Worm (Caenorhabditis elegans) whole organism, young adult: ENCODE data around the gene F10A3.11.

Experiments
- B0019.2 ChIP-seq: fragments of 200-800 bp; sonication (Bioruptor generic); conservative IDR thresholded peaks from 2 replicates; pipeline ENCODE4 v1.3.6; 2022; ENCODE audit warnings: missing genetic modification reagents, missing genetic modification characterization, missing compliant biosample characterization
- C06A6.2 ChIP-seq: fragments of 200-800 bp; sonication (Bioruptor generic); conservative IDR thresholded peaks from 2 replicates; pipeline ENCODE4 v1.3.6; 2022; ENCODE audit warnings: missing genetic modification characterization, missing compliant biosample characterization
- D2030.7 ChIP-seq: fragments of 200-800 bp; sonication (Bioruptor generic); IDR thresholded peaks from 2 replicates; pipeline ENCODE4 v1.3.6; 2022; ENCODE audit warnings: missing genetic modification reagents, missing genetic modification characterization, missing compliant biosample characterization
- F23B12.7 ChIP-seq: sonication (generic microtip); optimal IDR thresholded peaks from 2 replicates; lab custom pipeline; 2017; ENCODE audit warnings: missing genetic modification characterization, mild to moderate bottlenecking, missing compliant biosample characterization, antibody characterized with exemption, moderate library complexity; ENCODE audit not compliant: insufficient read depth
- F33H1.4 ChIP-seq: fragments of 200-800 bp; sonication (Bioruptor generic); IDR thresholded peaks from 2 replicates; pipeline ENCODE4 v1.3.6; 2022; ENCODE audit warnings: missing genetic modification reagents, missing genetic modification characterization, missing compliant biosample characterization
- F52B5.7 ChIP-seq: sonication (generic microtip); optimal IDR thresholded peaks from 2 replicates; lab custom pipeline; 2016; ENCODE audit warnings: mild to moderate bottlenecking, missing genetic modification characterization, missing compliant biosample characterization
- F55B11.4 ChIP-seq: sonication (generic microtip); optimal IDR thresholded peaks from 2 replicates; lab custom pipeline; 2016; ENCODE audit warnings: missing compliant biosample characterization, missing genetic modification characterization, borderline replicate concordance; ENCODE audit not compliant: insufficient read depth
- Y53G8AR.9 ChIP-seq: fragments of 200-800 bp; sonication (Bioruptor generic); conservative IDR thresholded peaks from 2 replicates; pipeline ENCODE4 v1.3.6; 2022; ENCODE audit warnings: missing genetic modification reagents, missing genetic modification characterization, missing compliant biosample characterization
- aptf-2 ChIP-seq: fragments of 200-800 bp; sonication (Bioruptor generic); conservative IDR thresholded peaks from 2 replicates; pipeline ENCODE4 v1.3.6; 2022; ENCODE audit warnings: missing genetic modification reagents, missing genetic modification characterization, missing compliant biosample characterization
- attf-6 ChIP-seq: fragments of 200-800 bp; sonication (Bioruptor generic); IDR thresholded peaks from 2 replicates; pipeline ENCODE4 v1.3.6; 2022; ENCODE audit warnings: missing genetic modification reagents, missing genetic modification characterization, missing compliant biosample characterization
- cebp-1 ChIP-seq, 2 experiments: fragments of 200-800 bp in 1 of 2; sonication (Bioruptor generic) in 1 of 2; sonication (generic microtip) in 1 of 2; IDR thresholded peaks in 1 of 2; optimal IDR thresholded peaks in 1 of 2; 2 replicates each; pipeline versions ENCODE4 v1.3.6 to Lab custom; 2017 to 2022; ENCODE audit warnings: missing compliant biosample characterization in 2 of 2, missing genetic modification characterization in 2 of 2, mild to moderate bottlenecking in 1 of 2, missing genetic modification reagents in 1 of 2, moderate library complexity in 1 of 2
- ceh-100 ChIP-seq: fragments of 200-800 bp; sonication (Bioruptor generic); IDR thresholded peaks from 2 replicates; pipeline ENCODE4 v1.3.6; 2022; ENCODE audit warnings: missing genetic modification reagents, missing genetic modification characterization, missing compliant biosample characterization
- ceh-27 ChIP-seq: fragments of 200-800 bp; sonication (Bioruptor generic); optimal IDR thresholded peaks from 2 replicates; lab custom pipeline; 2018; ENCODE audit warnings: mild to moderate bottlenecking, missing genetic modification characterization, moderate library complexity, missing compliant biosample characterization
- ceh-40 ChIP-seq: fragments of 200-800 bp; sonication (Bioruptor generic); IDR thresholded peaks from 2 replicates; pipeline ENCODE4 v1.3.6; 2022; ENCODE audit warnings: missing genetic modification characterization, missing compliant biosample characterization
- ceh-91 ChIP-seq: fragments of 200-800 bp; sonication (Bioruptor generic); IDR thresholded peaks from 2 replicates; pipeline ENCODE4 v1.3.6; 2022; ENCODE audit warnings: missing genetic modification reagents, missing genetic modification characterization, missing compliant biosample characterization
- chd-7 ChIP-seq: sonication (generic microtip); optimal IDR thresholded peaks from 2 replicates; lab custom pipeline; 2016; ENCODE audit warnings: mild to moderate bottlenecking, missing genetic modification characterization, moderate library complexity, missing compliant biosample characterization
- die-1 ChIP-seq: sonication (generic microtip); optimal IDR thresholded peaks from 2 replicates; lab custom pipeline; 2016; ENCODE audit warnings: missing genotype, mild to moderate bottlenecking, missing genetic modification characterization, missing compliant biosample characterization
- ekl-4 ChIP-seq: fragments of 200-800 bp; sonication (Bioruptor generic); IDR thresholded peaks from 2 replicates; pipeline ENCODE4 v1.3.6; 2022; ENCODE audit warnings: missing genetic modification reagents, missing genetic modification characterization, missing compliant biosample characterization
- ets-4 ChIP-seq: fragments of 200-800 bp; sonication (Bioruptor generic); optimal IDR thresholded peaks from 2 replicates; lab custom pipeline; 2018; ENCODE audit warnings: mild to moderate bottlenecking, missing genetic modification characterization, missing compliant biosample characterization
- him-1 ChIP-seq: sonication (generic microtip); optimal IDR thresholded peaks from 2 replicates; lab custom pipeline; 2016; ENCODE audit warnings: missing genotype, missing genetic modification reagents, missing genetic modification characterization, missing compliant biosample characterization
- hmg-20 ChIP-seq: fragments of 200-800 bp; sonication (Bioruptor generic); IDR thresholded peaks from 2 replicates; pipeline ENCODE4 v1.3.6; 2022; ENCODE audit warnings: missing genetic modification reagents, missing genetic modification characterization, missing compliant biosample characterization
- hsf-1 ChIP-seq: fragments of 200-800 bp; sonication (Bioruptor generic); IDR thresholded peaks from 2 replicates; pipeline ENCODE4 v1.3.6; 2022; ENCODE audit warnings: missing genetic modification reagents, missing genetic modification characterization, missing compliant biosample characterization
- lag-1 ChIP-seq: fragments of 200-800 bp; sonication (Bioruptor generic); IDR thresholded peaks from 2 replicates; pipeline ENCODE4 v1.3.6; 2022; ENCODE audit warnings: missing genetic modification reagents, missing genetic modification characterization, missing compliant biosample characterization
- lin-35 ChIP-seq, 3 experiments: fragments of 150-350 bp in 2 of 3; sonication (generic microtip) in 1 of 3; optimal IDR thresholded peaks; 2 replicates each; lab custom pipeline; 2014 to 2018; ENCODE audit warnings: missing biosample characterization in 3 of 3, missing genetic modification characterization in 3 of 3, missing genetic modification reagents in 3 of 3
- madf-6 ChIP-seq: fragments of 200-800 bp; sonication (Bioruptor generic); IDR thresholded peaks from 2 replicates; pipeline ENCODE4 v1.3.6; 2022; ENCODE audit warnings: missing genetic modification reagents, missing genetic modification characterization, missing compliant biosample characterization
- mcd-1 ChIP-seq: fragments of 200-800 bp; sonication (Bioruptor generic); IDR thresholded peaks from 2 replicates; pipeline ENCODE4 v1.3.6; 2022; ENCODE audit warnings: missing genetic modification reagents, missing genetic modification characterization, missing compliant biosample characterization
- mes-4 ChIP-seq: sonication (generic microtip); optimal IDR thresholded peaks from 2 replicates; lab custom pipeline; 2016; ENCODE audit warnings: missing genotype, missing genetic modification characterization, missing compliant biosample characterization
- nhr-120 ChIP-seq: fragments of 200-800 bp; sonication (Bioruptor generic); IDR thresholded peaks from 2 replicates; pipeline ENCODE4 v1.3.6; 2022; ENCODE audit warnings: missing genetic modification characterization, missing compliant biosample characterization
- nhr-179 ChIP-seq: sonication (generic microtip); optimal IDR thresholded peaks from 2 replicates; lab custom pipeline; 2016; ENCODE audit warnings: mild to moderate bottlenecking, missing genetic modification characterization, missing compliant biosample characterization
- nhr-27 ChIP-seq: fragments of 200-800 bp; sonication (Bioruptor generic); optimal IDR thresholded peaks from 2 replicates; lab custom pipeline; 2018; ENCODE audit warnings: mild to moderate bottlenecking, missing genetic modification characterization, moderate library complexity, missing compliant biosample characterization
- pbrm-1 ChIP-seq: fragments of 200-800 bp; sonication (Bioruptor generic); IDR thresholded peaks from 2 replicates; pipeline ENCODE4 v1.3.6; 2022; ENCODE audit warnings: missing genetic modification reagents, missing genetic modification characterization, missing compliant biosample characterization
- pha-4 ChIP-seq: fragments of 150-350 bp; sonication (generic microtip); optimal IDR thresholded peaks from 2 replicates; lab custom pipeline; 2014; ENCODE audit warnings: missing biosample characterization, missing genetic modification reagents, missing genetic modification characterization
- sea-2 ChIP-seq: fragments of 200-800 bp; sonication (Bioruptor generic); IDR thresholded peaks from 2 replicates; pipeline ENCODE4 v1.3.6; 2022; ENCODE audit warnings: missing genetic modification characterization, missing compliant biosample characterization
- snpc-3.4 ChIP-seq: sonication (generic microtip); optimal IDR thresholded peaks from 2 replicates; lab custom pipeline; 2017; ENCODE audit warnings: missing genetic modification characterization, mild to moderate bottlenecking, missing compliant biosample characterization, antibody characterized with exemption, moderate library complexity, missing genotype, missing genetic modification reagents
- tbp1 ChIP-seq: fragments of 200-800 bp; sonication (Bioruptor generic); optimal IDR thresholded peaks from 2 replicates; lab custom pipeline; 2018; ENCODE audit warnings: mild to moderate bottlenecking, missing genetic modification characterization, missing compliant biosample characterization
- unc-130 ChIP-seq: sonication (generic microtip); optimal IDR thresholded peaks from 2 replicates; lab custom pipeline; 2016; ENCODE audit warnings: missing genetic modification reagents, missing genetic modification characterization, missing compliant biosample characterization
- ztf-28 ChIP-seq: fragments of 200-800 bp; sonication (Bioruptor generic); IDR thresholded peaks from 2 replicates; pipeline ENCODE4 v1.3.6; 2022; ENCODE audit warnings: missing genetic modification reagents, missing genetic modification characterization, missing compliant biosample characterization
- ztf-6 ChIP-seq: fragments of 200-800 bp; sonication (Bioruptor generic); IDR thresholded peaks from 2 replicates; pipeline ENCODE4 v1.3.6; 2022; ENCODE audit warnings: missing genetic modification reagents, missing genetic modification characterization, missing compliant biosample characterization

F10A3.11 gene

ce11 chrV:16158391-16158790 lies 4.1 kb upstream of the F10A3.11 start, which contains the start of gene str-99:
TSS of gene str-99 (minus strand) at chrV:16158491.
- TF ChIP-seq him-1 (tag; lab: Kevin White, UChicago) (no peak), nhr-179 (tag; lab: Kevin White, UChicago) (no peak), lag-1 (GFP tag; lab: Robert Waterston, UW) (no peak)

- no peak for TF ChIP-seq ceh-100 (GFP tag; lab: Robert Waterston, UW)
- no peak for TF ChIP-seq ceh-91
- TF ChIP-seq nhr-120 (GFP tag; lab: Robert Waterston, UW) = no peak
- no peak for TF ChIP-seq ztf-28 (GFP tag; lab: Robert Waterston, UW)
- TF ChIP-seq D2030.7 = no peak
- no peak for TF ChIP-seq hsf-1 (GFP tag; lab: Robert Waterston, UW)
- TF ChIP-seq F23B12.7 (tag; lab: Kevin White, UChicago) = no peak
- TF ChIP-seq sea-2 = no peak
- no peak for TF ChIP-seq die-1 (tag; lab: Kevin White, UChicago)
- TF ChIP-seq chd-7 (tag; lab: Kevin White, UChicago) = no peak
- no peak for TF ChIP-seq B0019.2 (GFP tag; lab: Robert Waterston, UW)
- no peak for TF ChIP-seq tbp1 (GFP tag; lab: Kevin White, UChicago)
- no peak for TF ChIP-seq mes-4 (tag; lab: Kevin White, UChicago)
- no peak for TF ChIP-seq pbrm-1 (GFP tag; lab: Robert Waterston, UW)
- TF ChIP-seq him-1 (tag; lab: Kevin White, UChicago) = no peak
- TF ChIP-seq F52B5.7 = no peak
- no peak for TF ChIP-seq ets-4
Observed at ce11 chrV:16159594-16159993, 2.9 kb upstream of the F10A3.11 start, which contains the start of gene F10A3.17. TSS of gene F10A3.17 (minus strand) at chrV:16159694.

- TF ChIP-seq cebp-1 (GFP tag; IDR thresholded peaks at IDR 0.05; lab: Robert Waterston, UW) (peak; percentile 85), cebp-1 (tag; optimal IDR thresholded peaks at IDR 0.05; lab: Kevin White, UChicago) (peak; percentile 96), lin-35 (GFP tag; optimal IDR thresholded peaks at IDR 0.05; lab: Kevin White, UChicago) (no peak)
Observed at ce11 chrV:16160087-16160486, 2.4 kb upstream of the F10A3.11 start.

DNA sequence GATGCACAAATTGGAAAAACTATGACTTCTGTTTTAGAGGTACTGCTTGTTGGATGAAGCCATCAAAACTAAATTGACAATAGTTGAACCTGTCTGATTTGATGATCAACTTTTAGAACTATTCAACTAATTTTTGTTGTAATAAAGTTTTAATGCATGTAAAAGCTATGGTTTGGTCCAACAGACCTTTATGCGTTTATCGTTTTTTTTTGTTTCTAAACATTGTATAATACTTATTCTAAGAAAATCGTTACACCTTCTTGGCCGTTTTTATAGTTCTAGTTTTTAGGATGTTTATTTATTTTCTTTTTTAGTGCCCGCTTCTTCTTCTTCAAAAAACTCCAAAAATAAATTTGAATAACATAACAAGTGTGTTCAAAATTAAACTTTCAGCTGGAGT lies 1.2 kb downstream of the F10A3.11 start, which contains the start of gene F10A3.12:
TSS of gene F10A3.12 (plus strand) at position 301 of the 400 bp plus-strand sequence.
- TF ChIP-seq snpc-3.4 (tag; lab: Kevin White, UChicago) = no peak
- TF ChIP-seq C06A6.2 (GFP tag; lab: Robert Waterston, UW) = no peak
- no peak for TF ChIP-seq unc-130 (GFP tag; lab: Kevin White, UChicago)

ce11 chrV:16165936-16166335 lies 3.5 kb downstream of the F10A3.11 start, which contains the start of gene str-108:
TSS of gene str-108 (plus strand) at chrV:16166236.
- TF ChIP-seq F33H1.4 (GFP tag; lab: Robert Waterston, UW) (no peak), aptf-2 (GFP tag; lab: Robert Waterston, UW) (no peak), sea-2 (no peak), madf-6 (GFP tag; lab: Robert Waterston, UW) (no peak), ekl-4 (GFP tag; lab: Robert Waterston, UW) (no peak), ceh-27 (GFP tag; lab: Kevin White, UChicago) (no peak), ztf-6 (GFP tag; lab: Robert Waterston, UW) (no peak), Y53G8AR.9 (no peak), pha-4 (tag; lab: Kevin White, UChicago) (no peak), mcd-1 (GFP tag; lab: Robert Waterston, UW) (no peak), F55B11.4 (tag; lab: Kevin White, UChicago) (no peak), attf-6 (no peak), cebp-1 (GFP tag; IDR thresholded peaks at IDR 0.05; lab: Robert Waterston, UW) (no peak), cebp-1 (tag; optimal IDR thresholded peaks at IDR 0.05; lab: Kevin White, UChicago) (no peak), hmg-20 (GFP tag; lab: Robert Waterston, UW) (no peak), nhr-27 (no peak), ceh-40 (GFP tag; lab: Robert Waterston, UW) (no peak)
